Worm (Caenorhabditis elegans): Measurements from ENCODE around the gene nlp-71.

nlp-71 gene

ce11 chrIV:6442016-6442618, 28.7 kb upstream of the nlp-71 start (continued):
- TF ChIP-seq lsy-2 (tag; optimal IDR thresholded peaks at IDR 0.05) (no peak), nhr-10 (tag; optimal IDR thresholded peaks at IDR 0.05) (no peak), lin-39 (tag; optimal IDR thresholded peaks at IDR 0.05) (no peak), nhr-76 (tag; optimal IDR thresholded peaks at IDR 0.05) (no peak), madf-5 (GFP tag; IDR thresholded peaks at IDR 0.05) (no peak), zip-2 (tag; optimal IDR thresholded peaks at IDR 0.05) (no peak), attf-4 (tag; optimal IDR thresholded peaks at IDR 0.05) (no peak), F44E2.7 (GFP tag; IDR thresholded peaks at IDR 0.05) (no peak), nhr-6 (tag; optimal IDR thresholded peaks at IDR 0.05) (no peak), ceh-82 (tag; optimal IDR thresholded peaks at IDR 0.05) (no peak), nhr-48 (tag; optimal IDR thresholded peaks at IDR 0.05) (peak; percentile 58), ceh-28 (tag; optimal IDR thresholded peaks at IDR 0.05) (no peak), spr-1 (tag; optimal IDR thresholded peaks at IDR 0.05) (no peak), Y105C5A.15 (GFP tag; IDR thresholded peaks at IDR 0.05) (no peak), F10B5.3 (tag; optimal IDR thresholded peaks at IDR 0.05) (no peak), aly-2 (tag; optimal IDR thresholded peaks at IDR 0.05) (no peak), R02D3.7 (tag; optimal IDR thresholded peaks at IDR 0.05) (no peak), nhr-42 (GFP tag; IDR thresholded peaks at IDR 0.05) (no peak), ama-1 (optimal IDR thresholded peaks at IDR 0.05) (no peak), F37D6.2 (tag; optimal IDR thresholded peaks at IDR 0.05) (no peak), zip-11 (GFP tag; IDR thresholded peaks at IDR 0.05) (no peak), daf-19 (GFP tag; conservative IDR thresholded peaks at IDR 0.05) (0 out of 2 replicates have a peak, but pooled peaks have one; percentile 22), mxl-3 (GFP tag; optimal IDR thresholded peaks at IDR 0.05) (no peak), rbr-2 (tag; optimal IDR thresholded peaks at IDR 0.05) (no peak), D1046.2 (GFP tag; IDR thresholded peaks at IDR 0.05) (no peak), Y48G9A.11 (GFP tag; IDR thresholded peaks at IDR 0.05) (no peak), set-16 (GFP tag; IDR thresholded peaks at IDR 0.05) (no peak), madf-9 (GFP tag; conservative IDR thresholded peaks at IDR 0.05) (no peak), php-3 (GFP tag; IDR thresholded peaks at IDR 0.05) (peak; percentile 65; the same call in 1 of the 2 replicates), skn-1 (tag; optimal IDR thresholded peaks at IDR 0.05) (no peak), daf-8 (GFP tag; IDR thresholded peaks at IDR 0.05) (no peak), dmd-9 (GFP tag; IDR thresholded peaks at IDR 0.05) (no peak), hmg-1.1 (GFP tag; IDR thresholded peaks at IDR 0.05) (0 out of 2 replicates have a peak, but pooled peaks have one; percentile 12), lin-13 (GFP tag; optimal IDR thresholded peaks at IDR 0.05) (no peak), aha-1 (tag) (peak; percentile 19), mep-1 (tag; optimal IDR thresholded peaks at IDR 0.05) (no peak), lin-1 (GFP tag; IDR thresholded peaks at IDR 0.05) (no peak), snpc-1.2 (GFP tag; IDR thresholded peaks at IDR 0.05) (no peak), spr-3 (GFP tag; optimal IDR thresholded peaks at IDR 0.05) (no peak), hif-1 (tag; optimal IDR thresholded peaks at IDR 0.05) (no peak), ceh-20 (GFP tag; IDR thresholded peaks at IDR 0.05) (no peak), ctbp-1 (GFP tag; IDR thresholded peaks at IDR 0.05) (no peak), mes-2 (tag; optimal IDR thresholded peaks at IDR 0.05; ENCODE audit: poor library complexity, severe bottlenecking) (no peak), lim-7 (GFP tag; IDR thresholded peaks at IDR 0.05) (no peak), daf-16 (GFP tag; optimal IDR thresholded peaks at IDR 0.05) (no peak), daf-16 (tag; optimal IDR thresholded peaks at IDR 0.05) (peak; percentile 53), zfp-3 (GFP tag; conservative IDR thresholded peaks at IDR 0.05) (no peak), T26A8.4 (GFP tag; IDR thresholded peaks at IDR 0.05) (no peak), unc-130 (GFP tag; optimal IDR thresholded peaks at IDR 0.05) (no peak), lin-15B (tag; optimal IDR thresholded peaks at IDR 0.05) (no peak), egl-43 (GFP tag; IDR thresholded peaks at IDR 0.05) (no peak), egl-27 (tag; optimal IDR thresholded peaks at IDR 0.05) (no peak), dmd-8 (GFP tag; IDR thresholded peaks at IDR 0.05) (no peak)

Measured in whole organism, L4 larva.